Worm (Caenorhabditis elegans): ENCODE data around the gene pos-1.

The pos-1 gene

DNA sequence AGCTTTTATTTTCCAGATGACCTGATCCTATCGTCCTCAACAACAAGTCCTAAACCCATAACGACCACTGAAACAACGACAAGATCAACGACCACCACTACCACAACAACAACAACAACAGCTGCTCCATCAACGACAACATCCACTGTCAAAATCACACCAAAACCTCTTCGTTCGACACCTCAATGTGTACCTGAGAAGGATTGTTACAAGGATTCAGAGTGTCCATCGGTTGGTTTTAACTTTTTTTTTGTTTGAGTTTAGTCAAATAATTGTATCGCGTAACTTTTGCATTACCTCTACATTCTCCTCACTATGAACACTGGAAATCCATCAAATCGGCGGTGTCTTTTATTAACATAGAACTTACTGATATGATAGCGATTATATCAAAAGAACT, 33.8 kb upstream of the pos-1 start:
- TF ChIP-seq T20F7.1 (GFP tag; optimal IDR thresholded peaks at IDR 0.05) = no peak
- no peak for TF ChIP-seq aha-1 (tag)
- TF ChIP-seq ceh-44 (GFP tag; IDR thresholded peaks at IDR 0.05) = no peak
- TF ChIP-seq lin-15B (tag; optimal IDR thresholded peaks at IDR 0.05) = no peak
- TF ChIP-seq nhr-42 (GFP tag; IDR thresholded peaks at IDR 0.05) = no peak
- no peak for TF ChIP-seq hmg-1.1 (GFP tag; IDR thresholded peaks at IDR 0.05)
- TF ChIP-seq F10B5.3 (tag; optimal IDR thresholded peaks at IDR 0.05) = no peak
- peak in 1 of 2 experiments; percentile 92 for TF ChIP-seq unc-62 (GFP tag; optimal IDR thresholded peaks at IDR 0.05 in 1 of 2)
- no peak for TF ChIP-seq unc-62 (tag; optimal IDR thresholded peaks at IDR 0.05)
- no peak for TF ChIP-seq zip-2 (tag; optimal IDR thresholded peaks at IDR 0.05)
- TF ChIP-seq dmd-9 (GFP tag; IDR thresholded peaks at IDR 0.05) = no peak
- TF ChIP-seq dmd-6 (GFP tag; IDR thresholded peaks at IDR 0.05) = no peak
- TF ChIP-seq pha-4 (GFP tag; IDR thresholded peaks at IDR 0.05) = no peak
- no peak for TF ChIP-seq pha-4 (tag; optimal IDR thresholded peaks at IDR 0.05)
- peak in 1 of 2 experiments; percentile 79 for TF ChIP-seq daf-16 (GFP tag; optimal IDR thresholded peaks at IDR 0.05)
- no peak for TF ChIP-seq daf-16 (tag; optimal IDR thresholded peaks at IDR 0.05)
- no peak for TF ChIP-seq nhr-28 (tag; optimal IDR thresholded peaks at IDR 0.05)

DNA sequence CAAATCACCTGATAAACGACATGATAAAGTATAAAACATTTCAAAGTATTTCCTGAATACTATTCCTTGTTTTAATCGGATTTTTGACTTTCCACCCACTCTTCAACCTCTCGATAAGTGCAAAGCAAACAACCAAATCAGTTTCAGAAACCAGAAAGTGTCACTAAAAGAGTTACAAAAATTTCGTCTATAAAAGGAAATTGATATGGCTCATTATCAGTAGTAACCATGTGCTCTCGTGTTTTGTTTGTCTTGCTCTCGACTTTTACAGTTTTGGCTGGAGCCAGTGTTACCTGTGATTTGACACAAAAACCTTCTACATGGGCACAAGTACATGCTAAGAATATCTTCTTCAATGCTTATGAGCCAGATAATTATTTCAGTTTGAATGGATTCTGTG, 30.2 kb upstream of the pos-1 start, which contains the start of gene F52E1.14:
Gene F52E1.14, plus strand, starts transcription at position 207 of the 400 bp plus-strand sequence.
- TF ChIP-seq nhr-77 (tag; optimal IDR thresholded peaks at IDR 0.05) (peak; percentile 84), F10B5.3 (tag; optimal IDR thresholded peaks at IDR 0.05) (no peak), ceh-62 (tag; optimal IDR thresholded peaks at IDR 0.05) (no peak), pqm-1 (tag; optimal IDR thresholded peaks at IDR 0.05) (peak; percentile 67), T26A8.4 (GFP tag; IDR thresholded peaks at IDR 0.05) (no peak), dmd-9 (GFP tag; IDR thresholded peaks at IDR 0.05) (no peak), unc-39 (tag; optimal IDR thresholded peaks at IDR 0.05) (no peak), fkh-10 (GFP tag; optimal IDR thresholded peaks at IDR 0.05) (no peak), mep-1 (tag; optimal IDR thresholded peaks at IDR 0.05) (no peak), php-3 (GFP tag; IDR thresholded peaks at IDR 0.05) (peak; percentile 37; the same call in 1 of the 2 replicates), ceh-82 (tag; optimal IDR thresholded peaks at IDR 0.05) (no peak), skn-1 (tag; optimal IDR thresholded peaks at IDR 0.05) (no peak), nhr-41 (GFP tag; IDR thresholded peaks at IDR 0.05) (0 out of 2 replicates have a peak, but pooled peaks have one; percentile 5), set-16 (GFP tag; IDR thresholded peaks at IDR 0.05) (no peak), ceh-32 (tag; optimal IDR thresholded peaks at IDR 0.05; ENCODE audit: poor library complexity) (no peak), nhr-48 (tag; optimal IDR thresholded peaks at IDR 0.05) (peak; percentile 11), zfp-2 (tag; optimal IDR thresholded peaks at IDR 0.05) (no peak), ces-1 (GFP tag; optimal IDR thresholded peaks at IDR 0.05) (no peak), lir-3 (tag; optimal IDR thresholded peaks at IDR 0.05) (no peak), dmd-6 (GFP tag; IDR thresholded peaks at IDR 0.05) (peak; percentile 80), unc-62 (GFP tag; optimal IDR thresholded peaks at IDR 0.05 in 1 of 2) (peak in 1 of 2 experiments; percentile 56), unc-62 (tag; optimal IDR thresholded peaks at IDR 0.05) (no peak), mdl-1 (tag; optimal IDR thresholded peaks at IDR 0.05) (no peak), nhr-25 (tag; optimal IDR thresholded peaks at IDR 0.05; ENCODE audit: borderline replicate concordance, insufficient read depth) (no peak), F26F4.8 (GFP tag; conservative IDR thresholded peaks at IDR 0.05) (no peak), cey-2 (tag; optimal IDR thresholded peaks at IDR 0.05; ENCODE audit: borderline replicate concordance, insufficient read depth) (peak; percentile 62), lin-15B (tag; optimal IDR thresholded peaks at IDR 0.05) (no peak), duxl-1 (tag; optimal IDR thresholded peaks at IDR 0.05; ENCODE audit: poor library complexity) (no peak), nhr-28 (tag; optimal IDR thresholded peaks at IDR 0.05) (peak; percentile 67), lin-38 (GFP tag; IDR thresholded peaks at IDR 0.05) (no peak), zip-11 (GFP tag; IDR thresholded peaks at IDR 0.05) (no peak), lin-39 (tag; optimal IDR thresholded peaks at IDR 0.05) (no peak), nhr-76 (tag; optimal IDR thresholded peaks at IDR 0.05) (no peak), hif-1 (tag; optimal IDR thresholded peaks at IDR 0.05) (no peak), zfp-3 (GFP tag; conservative IDR thresholded peaks at IDR 0.05) (no peak), zag-1 (tag; optimal IDR thresholded peaks at IDR 0.05) (no peak), ZK337.2 (GFP tag; IDR thresholded peaks at IDR 0.05) (no peak), F49E8.2 (tag; optimal IDR thresholded peaks at IDR 0.05; ENCODE audit: borderline replicate concordance) (no peak), tag-97 (GFP tag; IDR thresholded peaks at IDR 0.05) (no peak), fos-1 (tag; optimal IDR thresholded peaks at IDR 0.05) (no peak), mxl-3 (GFP tag; optimal IDR thresholded peaks at IDR 0.05) (peak; percentile 8)
